Worm (Caenorhabditis elegans): Measurements from ENCODE around the gene pals-40.

DNA sequence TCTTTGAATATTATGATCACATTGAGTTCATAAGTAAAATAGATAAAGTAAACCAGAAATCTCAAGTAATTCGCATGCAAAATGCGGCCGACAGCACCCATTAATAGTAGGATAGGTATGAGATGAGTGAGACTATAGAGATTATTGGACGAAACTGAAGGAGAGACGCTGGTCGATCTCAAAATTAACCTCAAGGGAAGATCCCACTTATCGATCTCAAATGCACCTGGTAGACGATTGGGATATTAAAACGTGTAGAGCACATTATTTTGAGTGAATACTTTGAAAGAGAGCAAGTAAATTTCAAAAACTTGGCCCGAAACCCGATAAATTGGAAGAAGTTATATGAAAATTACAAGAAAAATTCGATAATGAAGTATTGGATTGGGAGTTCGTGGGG, 32.1 kb downstream of the pals-40 start, which contains the start of gene Y82E9BL.6:
- TF ChIP-seq zip-8 (tag; optimal IDR thresholded peaks at IDR 0.05) (no peak), blmp-1 (tag; optimal IDR thresholded peaks at IDR 0.05) (no peak), nhr-237 (tag; optimal IDR thresholded peaks at IDR 0.05) (no peak), snpc-4 (tag; optimal IDR thresholded peaks at IDR 0.05) (no peak), unc-62 (GFP tag; optimal IDR thresholded peaks at IDR 0.05) (no peak)
